Worm (Caenorhabditis elegans): Measurements from ENCODE around the gene C30A5.10.
A peak's percentile ranks its signal among the peaks of the same experiment; 100 is the strongest.

Gene C30A5.10

DNA sequence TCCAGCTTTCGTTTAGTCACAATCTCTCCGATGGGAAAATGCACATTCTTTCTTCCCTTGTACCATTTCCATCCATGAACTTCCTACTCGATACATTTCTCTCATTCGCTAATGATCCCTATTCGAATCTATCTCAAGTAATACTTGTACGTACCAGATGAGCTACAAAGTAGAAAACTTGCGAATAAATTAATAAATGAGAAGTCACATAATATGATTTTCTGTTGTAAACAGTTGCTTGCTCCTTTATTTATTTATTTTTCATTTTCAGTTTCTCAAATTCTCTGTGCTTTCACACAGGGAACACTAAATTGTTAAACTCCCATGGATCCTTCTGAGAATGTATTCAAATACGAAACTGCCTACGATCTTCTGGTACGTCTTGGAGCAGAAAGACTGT is 16.5 kb upstream of the C30A5.10 start, which contains the start of gene rfs-1:
rfs-1 (plus strand) TSS at position 301 of the 400 bp plus-strand sequence.
- TF ChIP-seq lim-6 (tag; optimal IDR thresholded peaks at IDR 0.05) (no peak), K09A11.1 (tag; optimal IDR thresholded peaks at IDR 0.05; ENCODE audit: insufficient read depth) (no peak), ttx-3 (tag; optimal IDR thresholded peaks at IDR 0.05) (no peak), ceh-34 (tag; optimal IDR thresholded peaks at IDR 0.05) (no peak), sdc-2 (tag; optimal IDR thresholded peaks at IDR 0.05) (no peak), nhr-11 (tag; optimal IDR thresholded peaks at IDR 0.05) (no peak), eyg-1 (tag; optimal IDR thresholded peaks at IDR 0.05) (no peak), npax-4 (tag; optimal IDR thresholded peaks at IDR 0.05) (no peak), ceh-48 (tag; optimal IDR thresholded peaks at IDR 0.05) (no peak), sox-4 (tag; optimal IDR thresholded peaks at IDR 0.05) (no peak), hlh-8 (tag; optimal IDR thresholded peaks at IDR 0.05) (no peak), pqm-1 (tag; optimal IDR thresholded peaks at IDR 0.05) (no peak), nhr-232 (tag; optimal IDR thresholded peaks at IDR 0.05) (no peak), fkh-6 (tag; optimal IDR thresholded peaks at IDR 0.05) (no peak), ahr-1 (tag; optimal IDR thresholded peaks at IDR 0.05) (no peak), unc-42 (tag; optimal IDR thresholded peaks at IDR 0.05) (no peak)

DNA sequence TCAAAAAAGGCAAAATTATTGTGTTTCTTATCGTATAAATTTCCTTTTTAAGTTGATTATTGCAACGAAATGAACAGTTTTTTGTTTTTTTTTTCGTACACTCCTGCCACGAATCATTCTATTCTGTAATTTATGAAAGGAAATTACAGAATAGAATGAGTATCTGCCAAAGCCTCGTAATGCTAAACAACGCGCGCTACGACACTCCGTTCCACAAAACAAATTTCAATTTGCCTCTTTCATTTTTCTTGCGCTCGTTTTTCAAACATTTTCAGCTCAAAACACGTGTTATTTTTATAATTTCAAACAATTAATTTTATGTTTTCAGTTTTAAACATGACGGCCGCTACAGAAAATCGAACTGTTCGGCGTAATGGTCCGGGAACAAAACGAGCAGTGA is 15.1 kb upstream of the C30A5.10 start, which contains the start of gene mob-4:
mob-4 (plus strand) TSS at position 329 of the 400 bp plus-strand sequence.
- TF ChIP-seq unc-42 (tag; optimal IDR thresholded peaks at IDR 0.05), result no peak
- TF ChIP-seq sdc-2 (tag; optimal IDR thresholded peaks at IDR 0.05), result no peak
- TF ChIP-seq madf-2 (tag; optimal IDR thresholded peaks at IDR 0.05), result no peak
- no peak for TF ChIP-seq nfya-1 (tag; optimal IDR thresholded peaks at IDR 0.05)
- no peak for TF ChIP-seq che-1 (tag; optimal IDR thresholded peaks at IDR 0.05)
- no peak for TF ChIP-seq lin-11 (tag; optimal IDR thresholded peaks at IDR 0.05)
- TF ChIP-seq unc-55 (GFP tag; optimal IDR thresholded peaks at IDR 0.05), result no peak
- no peak for TF ChIP-seq Y22D7AL.16 (tag; optimal IDR thresholded peaks at IDR 0.05)
- no peak for TF ChIP-seq pqm-1 (tag; optimal IDR thresholded peaks at IDR 0.05)
- no peak for TF ChIP-seq fax-1 (tag; optimal IDR thresholded peaks at IDR 0.05)
- no peak for TF ChIP-seq pag-3 (tag; optimal IDR thresholded peaks at IDR 0.05; ENCODE audit: borderline replicate concordance)
- TF ChIP-seq K02D7.2 (tag; optimal IDR thresholded peaks at IDR 0.05), result no peak
- no peak for TF ChIP-seq fkh-10 (GFP tag; optimal IDR thresholded peaks at IDR 0.05)
- no peak for TF ChIP-seq syd-9 (tag; optimal IDR thresholded peaks at IDR 0.05)
- no peak for TF ChIP-seq pros-1 (tag; optimal IDR thresholded peaks at IDR 0.05)

DNA sequence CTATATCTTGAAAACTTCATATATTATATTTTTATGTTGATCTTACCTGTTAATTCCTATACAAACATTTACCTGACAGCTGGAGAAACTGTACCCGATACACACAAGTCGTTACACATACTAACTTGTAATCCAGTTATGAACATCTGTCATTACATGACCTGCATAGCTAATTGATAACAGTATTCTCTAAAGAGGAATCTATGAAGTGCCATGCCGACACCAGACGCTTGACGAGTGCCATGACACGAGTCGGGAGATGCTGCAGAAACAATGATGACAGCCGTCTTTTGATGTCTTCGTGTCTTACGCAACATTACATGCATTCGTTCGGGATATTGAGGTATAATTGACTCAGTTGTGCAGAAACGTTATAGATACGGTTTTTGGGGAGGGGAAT is 10.4 kb upstream of the C30A5.10 start:
- TF ChIP-seq rnt-1 (tag; optimal IDR thresholded peaks at IDR 0.05), result no peak
- no peak for TF ChIP-seq zip-5 (tag; optimal IDR thresholded peaks at IDR 0.05)
- TF ChIP-seq T23F11.4 (GFP tag; optimal IDR thresholded peaks at IDR 0.05), result no peak
- no peak for TF ChIP-seq pqm-1 (tag; optimal IDR thresholded peaks at IDR 0.05)
- TF ChIP-seq unc-86 (tag; optimal IDR thresholded peaks at IDR 0.05), result peak; percentile 38
- TF ChIP-seq ets-4 (tag; optimal IDR thresholded peaks at IDR 0.05), result no peak

DNA sequence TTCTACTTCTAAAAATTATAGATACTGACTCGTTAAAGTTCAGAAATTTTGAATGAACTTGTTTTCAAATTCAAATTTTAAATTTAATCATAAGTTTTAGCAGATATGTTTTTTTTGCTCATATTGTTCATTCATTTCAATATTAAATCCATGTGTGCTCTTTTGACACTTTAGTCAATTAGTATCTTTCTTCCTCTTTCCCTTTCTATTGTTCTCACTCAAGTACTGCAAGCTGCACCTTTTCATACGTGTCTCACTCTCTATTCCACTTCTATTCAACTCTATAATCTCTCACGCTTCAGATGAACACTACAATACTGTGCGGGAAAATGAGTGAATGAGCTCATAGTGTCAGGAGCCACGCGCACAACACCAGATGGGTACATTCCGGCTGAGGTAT is 8.2 kb upstream of the C30A5.10 start, which contains the start of gene C30A5.16:
C30A5.16 (plus strand) TSS at position 301 of the 400 bp plus-strand sequence.
- TF ChIP-seq dmd-4 (tag; optimal IDR thresholded peaks at IDR 0.05; ENCODE audit: borderline replicate concordance) (no peak), sox-2 (GFP tag; IDR thresholded peaks at IDR 0.05) (peak; percentile 24), hlh-8 (tag; optimal IDR thresholded peaks at IDR 0.05) (no peak), ceh-31 (tag; optimal IDR thresholded peaks at IDR 0.05) (peak; percentile 75)

DNA sequence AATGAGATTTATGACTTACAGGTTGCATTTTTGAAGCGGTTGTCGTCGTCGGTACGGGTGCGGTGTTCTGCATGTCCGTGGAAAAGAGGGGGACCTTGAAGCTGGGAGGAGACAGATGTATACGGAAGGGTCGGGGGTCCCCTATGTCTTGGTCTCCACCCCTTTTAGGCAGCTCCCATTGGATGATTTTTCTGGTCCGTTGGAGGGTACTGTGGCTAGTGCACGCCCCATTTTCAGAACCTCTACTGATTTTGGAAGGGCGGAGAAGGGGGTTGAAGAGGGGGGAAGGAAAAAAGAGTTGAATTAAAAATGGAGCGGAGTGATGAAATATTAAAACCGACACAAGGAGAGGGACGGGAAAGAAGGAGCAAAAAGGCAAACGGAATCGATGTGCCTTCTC is 6.5 kb upstream of the C30A5.10 start, which contains the start of gene unc-86:
unc-86 (minus strand) TSS at position 113 of the 400 bp plus-strand sequence.
- TF ChIP-seq ceh-31 (tag; optimal IDR thresholded peaks at IDR 0.05) (peak; percentile 53), unc-86 (tag; optimal IDR thresholded peaks at IDR 0.05) (peak; percentile 25), nfya-1 (tag; optimal IDR thresholded peaks at IDR 0.05) (peak; percentile 64), ttx-3 (tag; optimal IDR thresholded peaks at IDR 0.05) (no peak), fkh-10 (GFP tag; optimal IDR thresholded peaks at IDR 0.05) (no peak)
